Fruit fly (Drosophila melanogaster) whole organism, embryonic: ENCODE data around the gene Drs.
A peak's percentile ranks its signal among the peaks of the same experiment; 100 is the strongest.

Experiments used
- Aef1 ChIP-seq: fragments of 200-800 bp; sonication (Bioruptor generic); IDR thresholded peaks from 3 replicates; pipeline ENCODE4 v1.3.6; 2022; ENCODE audit warnings: missing biosample characterization, missing genetic modification characterization
- Bgb ChIP-seq: fragments of 200-800 bp; sonication (Bioruptor generic); IDR thresholded peaks from 2 replicates; pipeline ENCODE4 v1.3.6; 2022; ENCODE audit warnings: missing biosample characterization, missing genetic modification characterization; ENCODE audit not compliant: partially characterized antibody
- CG1024 ChIP-seq: fragments of 200-800 bp; sonication (Bioruptor generic); IDR thresholded peaks from 2 replicates; pipeline ENCODE4 v1.3.6; 2022; ENCODE audit warnings: missing biosample characterization, missing genetic modification characterization
- CG10274 ChIP-seq: fragments of 200-800 bp; sonication (Bioruptor generic); optimal IDR thresholded peaks from 3 replicates; lab custom pipeline; 2017; ENCODE audit warnings: missing biosample characterization, mild to moderate bottlenecking, missing genetic modification characterization
- CG10431 ChIP-seq: fragments of 200-800 bp; sonication (Bioruptor generic); optimal IDR thresholded peaks from 3 replicates; lab custom pipeline; 2018; ENCODE audit warnings: missing biosample characterization, mild to moderate bottlenecking, missing genetic modification characterization
- CG10543 ChIP-seq: fragments of 200-800 bp; sonication (Bioruptor generic); optimal IDR thresholded peaks from 3 replicates; lab custom pipeline; 2017; ENCODE audit warnings: missing biosample characterization, mild to moderate bottlenecking, missing genetic modification characterization, moderate library complexity
- CG11247 ChIP-seq: fragments of 200-800 bp; sonication (Bioruptor generic); IDR thresholded peaks from 2 replicates; pipeline ENCODE4 v1.3.6; 2022; ENCODE audit warnings: missing biosample characterization, missing genetic modification characterization
- CG12391 ChIP-seq: fragments of 200-800 bp; sonication (Bioruptor generic); optimal IDR thresholded peaks from 3 replicates; lab custom pipeline; 2018; ENCODE audit warnings: missing biosample characterization, mild to moderate bottlenecking, missing genetic modification characterization, moderate library complexity
- CG1602 ChIP-seq: fragments of 200-800 bp; sonication (Bioruptor generic); optimal IDR thresholded peaks from 3 replicates; lab custom pipeline; 2016; ENCODE audit warnings: missing biosample characterization, missing genetic modification characterization
- CG1603 ChIP-seq: fragments of 200-800 bp; sonication (Bioruptor generic); optimal IDR thresholded peaks from 2 replicates; lab custom pipeline; 2019; ENCODE audit warnings: missing biosample characterization, mild to moderate bottlenecking, missing genetic modification characterization, moderate library complexity
- CG17361 ChIP-seq: fragments of 200-800 bp; sonication (Bioruptor generic); IDR thresholded peaks from 3 replicates; pipeline ENCODE4 v1.3.6; 2022; ENCODE audit warnings: missing biosample characterization, missing genetic modification characterization
- CG18262 ChIP-seq: fragments of 200-800 bp; optimal IDR thresholded peaks from 3 replicates; lab custom pipeline; 2019; ENCODE audit warnings: missing biosample characterization, mild to moderate bottlenecking, missing genetic modification characterization, moderate library complexity
- CG2116 ChIP-seq: fragments of 200-800 bp; sonication (Bioruptor generic); optimal IDR thresholded peaks from 3 replicates; lab custom pipeline; 2018; ENCODE audit warnings: missing biosample characterization, mild to moderate bottlenecking, missing genetic modification characterization
- CG31365 ChIP-seq: fragments of 200-800 bp; sonication (Bioruptor generic); optimal IDR thresholded peaks from 2 replicates; lab custom pipeline; 2018; ENCODE audit warnings: missing biosample characterization, mild to moderate bottlenecking, missing genetic modification characterization
- CG32767 ChIP-seq: fragments of 200-800 bp; sonication (Bioruptor generic); IDR thresholded peaks from 2 replicates; pipeline ENCODE4 v1.3.6; 2022; ENCODE audit warnings: missing biosample characterization, missing genetic modification characterization
- CG33213 ChIP-seq: fragments of 200-800 bp; sonication (Bioruptor generic); optimal IDR thresholded peaks from 3 replicates; lab custom pipeline; 2016; ENCODE audit warnings: missing biosample characterization, missing genetic modification characterization
- CG6175 ChIP-seq: fragments of 200-800 bp; sonication (Bioruptor generic); IDR thresholded peaks from 3 replicates; pipeline ENCODE4 v1.3.6; 2022; ENCODE audit warnings: missing biosample characterization, missing genetic modification characterization
- CG8359 ChIP-seq: fragments of 200-800 bp; sonication (Bioruptor generic); optimal IDR thresholded peaks from 2 replicates; lab custom pipeline; 2017; ENCODE audit warnings: missing biosample characterization, mild to moderate bottlenecking, missing genetic modification characterization, borderline replicate concordance
- CG9797 ChIP-seq: fragments of 200-800 bp; sonication (Bioruptor generic); optimal IDR thresholded peaks from 3 replicates; lab custom pipeline; 2018; ENCODE audit warnings: missing biosample characterization, mild to moderate bottlenecking, missing genetic modification characterization
- CTCF ChIP-seq: fragments of 200-800 bp; sonication (Bioruptor generic); optimal IDR thresholded peaks from 2 replicates; lab custom pipeline; 2017; ENCODE audit warnings: missing biosample characterization, mild to moderate bottlenecking, missing genetic modification characterization, moderate library complexity
- CkIIα-i1 ChIP-seq: fragments of 200-800 bp; sonication (Bioruptor generic); IDR thresholded peaks from 2 replicates; pipeline ENCODE4 v1.3.6; 2022; ENCODE audit warnings: missing biosample characterization, missing genetic modification characterization
- CoRest ChIP-seq: fragments of 200-800 bp; sonication (Bioruptor generic); optimal IDR thresholded peaks from 3 replicates; lab custom pipeline; 2018; ENCODE audit warnings: missing biosample characterization, mild to moderate bottlenecking, missing genetic modification characterization, moderate library complexity
- E2f1 ChIP-seq: fragments of 200-800 bp; sonication (Bioruptor generic); IDR thresholded peaks from 2 replicates; pipeline ENCODE4 v1.3.6; 2022; ENCODE audit warnings: missing biosample characterization, missing genetic modification characterization
- E2f2 ChIP-seq: fragments of 200-800 bp; sonication (Bioruptor generic); IDR thresholded peaks from 2 replicates; pipeline ENCODE4 v1.3.6; 2022; ENCODE audit warnings: missing biosample characterization, missing genetic modification characterization
- Fer2 ChIP-seq: fragments of 200-800 bp; sonication (Bioruptor generic); optimal IDR thresholded peaks from 2 replicates; lab custom pipeline; 2018; ENCODE audit warnings: missing biosample characterization, mild to moderate bottlenecking, missing genetic modification characterization, moderate library complexity
- HHEX ChIP-seq: fragments of 200-800 bp; sonication (Bioruptor generic); optimal IDR thresholded peaks from 3 replicates; lab custom pipeline; 2017; ENCODE audit warnings: missing biosample characterization, mild to moderate bottlenecking, missing genetic modification characterization, missing genetic modification reagents
- Hsf ChIP-seq: fragments of 200-800 bp; sonication (Bioruptor generic); optimal IDR thresholded peaks from 3 replicates; lab custom pipeline; 2016; ENCODE audit warnings: missing biosample characterization, missing genetic modification characterization
- Kr ChIP-seq: fragments of 200-800 bp; sonication (Bioruptor generic); optimal IDR thresholded peaks from 2 replicates; lab custom pipeline; 2017; ENCODE audit warnings: missing biosample characterization, mild to moderate bottlenecking, missing genetic modification characterization
- Myb ChIP-seq: fragments of 200-800 bp; sonication (Bioruptor generic); optimal IDR thresholded peaks from 2 replicates; lab custom pipeline; 2016; ENCODE audit warnings: missing biosample characterization, missing genetic modification characterization
- Nf-YB ChIP-seq: fragments of 200-800 bp; sonication (Bioruptor generic); optimal IDR thresholded peaks from 3 replicates; lab custom pipeline; 2019; ENCODE audit warnings: missing biosample characterization, mild to moderate bottlenecking, missing genetic modification characterization, moderate library complexity
- Stat92E ChIP-seq, 3 experiments: fragments of >200 bp in 2 of 3; fragments of 200-800 bp in 1 of 3; sonication (Bioruptor generic) in 1 of 3; optimal IDR thresholded peaks; 2 replicates each; lab custom pipeline; 2017 to 2019; ENCODE audit warnings: missing biosample characterization in 3 of 3, missing genetic modification characterization in 3 of 3, mild to moderate bottlenecking in 1 of 3, moderate library complexity in 1 of 3
- ash1 ChIP-seq: fragments of 200-800 bp; sonication (Bioruptor generic); optimal IDR thresholded peaks from 2 replicates; lab custom pipeline; 2018; ENCODE audit warnings: missing biosample characterization, mild to moderate bottlenecking, missing genetic modification characterization
- ato ChIP-seq: fragments of 200-800 bp; sonication (Bioruptor generic); IDR thresholded peaks from 2 replicates; pipeline ENCODE4 v1.3.6; 2022; ENCODE audit warnings: missing biosample characterization, missing genetic modification characterization; ENCODE audit not compliant: partially characterized antibody
- bbx ChIP-seq: fragments of 200-800 bp; sonication (Bioruptor generic); IDR thresholded peaks from 2 replicates; pipeline ENCODE4 v1.3.6; 2022; ENCODE audit warnings: missing biosample characterization, missing genetic modification characterization; ENCODE audit not compliant: partially characterized antibody
- chif ChIP-seq, 2 experiments: fragments of 200-800 bp; sonication (Bioruptor generic); optimal IDR thresholded peaks; 3 replicates each; lab custom pipeline; 2016; ENCODE audit warnings: missing biosample characterization in 2 of 2, missing genetic modification characterization in 2 of 2
- crp ChIP-seq, 2 experiments: fragments of 200-800 bp; sonication (Bioruptor generic); optimal IDR thresholded peaks; 2 replicates in 1 of 2; 3 replicates in 1 of 2; lab custom pipeline; 2017; ENCODE audit warnings: missing biosample characterization in 2 of 2, missing genetic modification characterization in 2 of 2, mild to moderate bottlenecking in 1 of 2, moderate library complexity in 1 of 2
- hth ChIP-seq: fragments of >200 bp; optimal IDR thresholded peaks from 2 replicates; lab custom pipeline; 2017; ENCODE audit warnings: inconsistent platforms
- knrl ChIP-seq: fragments of 200-800 bp; sonication (Bioruptor generic); IDR thresholded peaks from 3 replicates; pipeline ENCODE4 v1.3.6; 2022; ENCODE audit warnings: missing biosample characterization, missing genetic modification characterization; ENCODE audit not compliant: partially characterized antibody
- lilli ChIP-seq: fragments of 200-800 bp; sonication (Bioruptor generic); optimal IDR thresholded peaks from 3 replicates; lab custom pipeline; 2016; ENCODE audit warnings: missing biosample characterization, missing genetic modification characterization
- lov ChIP-seq, 2 experiments: fragments of 200-800 bp in 1 of 2; fragments of >200 bp in 1 of 2; sonication (Bioruptor generic) in 1 of 2; IDR thresholded peaks in 1 of 2; optimal IDR thresholded peaks in 1 of 2; 2 replicates in 1 of 2; 3 replicates in 1 of 2; pipeline versions ENCODE4 v1.3.6 to Lab custom; 2017 to 2022; ENCODE audit warnings: missing biosample characterization in 1 of 2, missing genetic modification characterization in 1 of 2
- schlank ChIP-seq: fragments of 200-800 bp; sonication (Bioruptor generic); optimal IDR thresholded peaks from 2 replicates; lab custom pipeline; 2018; ENCODE audit warnings: missing biosample characterization, mild to moderate bottlenecking, missing genetic modification characterization
- sens-2 ChIP-seq: fragments of 200-800 bp; sonication (Bioruptor generic); IDR thresholded peaks from 2 replicates; pipeline ENCODE4 v1.3.6; 2022; ENCODE audit warnings: missing biosample characterization, missing genetic modification characterization
- sima ChIP-seq: fragments of 200-800 bp; sonication (Bioruptor generic); optimal IDR thresholded peaks from 2 replicates; lab custom pipeline; 2016; ENCODE audit warnings: missing biosample characterization, missing genetic modification characterization
- slbo ChIP-seq: fragments of 200-800 bp; sonication (Bioruptor generic); IDR thresholded peaks from 2 replicates; pipeline ENCODE4 v1.3.6; 2022; ENCODE audit warnings: missing biosample characterization, missing genetic modification characterization
- unc-4 ChIP-seq: fragments of 200-800 bp; sonication (Bioruptor generic); IDR thresholded peaks from 2 replicates; pipeline ENCODE4 v1.3.6; 2022; ENCODE audit warnings: missing biosample characterization, missing genetic modification characterization; ENCODE audit not compliant: partially characterized antibody
- vfl ChIP-seq: fragments of 200-800 bp; sonication (Bioruptor generic); optimal IDR thresholded peaks from 2 replicates; lab custom pipeline; 2016; ENCODE audit warnings: missing biosample characterization, missing genetic modification characterization
- z ChIP-seq: fragments of 200-800 bp; sonication (Bioruptor generic); IDR thresholded peaks from 3 replicates; pipeline ENCODE4 v1.3.6; 2022; ENCODE audit warnings: missing biosample characterization, missing genetic modification characterization
- zen ChIP-seq: fragments of 200-800 bp; sonication (Bioruptor generic); optimal IDR thresholded peaks from 3 replicates; lab custom pipeline; 2018; ENCODE audit warnings: missing biosample characterization, mild to moderate bottlenecking, missing genetic modification characterization, moderate library complexity
- zen2 ChIP-seq: fragments of 200-800 bp; sonication (Bioruptor generic); IDR thresholded peaks from 3 replicates; pipeline ENCODE4 v1.3.6; 2022; ENCODE audit warnings: missing biosample characterization, missing genetic modification characterization; ENCODE audit not compliant: partially characterized antibody
- zfh1 ChIP-seq: fragments of 200-800 bp; sonication (Bioruptor generic); IDR thresholded peaks from 3 replicates; pipeline ENCODE4 v1.3.6; 2022; ENCODE audit warnings: missing biosample characterization, missing genetic modification characterization

Drs gene

DNA sequence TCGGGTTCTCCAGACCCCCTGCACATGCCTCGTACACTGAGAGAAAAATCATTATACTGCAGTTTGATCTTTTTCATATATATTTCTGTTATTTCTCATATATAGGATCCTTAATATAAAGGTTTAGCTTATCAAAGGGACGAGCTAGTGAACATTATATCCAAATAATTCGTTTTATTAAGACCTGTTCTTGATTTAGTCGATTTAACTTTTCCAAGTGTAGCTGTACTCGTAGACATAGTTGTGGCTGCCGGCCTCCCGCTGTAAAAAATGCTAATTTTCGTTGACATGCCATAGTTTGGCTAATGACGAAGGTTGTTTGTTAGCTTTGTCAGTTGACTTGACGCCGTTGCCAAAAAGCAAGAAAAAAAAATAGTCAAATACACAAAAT, 13.1 kb downstream of the Drs start (continued):
- TF ChIP-seq CkIIα-i1 (GFP tag; lab: Robert Waterston, UW) (peak; percentile 30; the same call in 1 of the 2 replicates), Nf-YB (GFP tag; lab: Kevin White, UChicago) (peak; percentile 69), zen2 (no peak), Aef1 (GFP tag; lab: Robert Waterston, UW) (peak; percentile 77), CG8359 (peak; percentile 76), hth (lab: Kevin White, UChicago) (no peak), CG17361 (peak; percentile 81), Hsf (GFP tag; lab: Kevin White, UChicago) (peak; percentile 83), CG10431 (GFP tag; lab: Kevin White, UChicago) (peak; percentile 17), CG1602 (GFP tag; lab: Kevin White, UChicago) (peak; percentile 80), ash1 (GFP tag; lab: Kevin White, UChicago) (no peak), HHEX (peak; percentile 81), CG1024 (GFP tag; lab: Robert Waterston, UW) (peak; percentile 40), Stat92E (GFP tag; optimal IDR thresholded peaks at IDR 0.05; lab: Kevin White, UChicago) (peak in 1 of 3 experiments; percentile 56), chif (GFP tag; optimal IDR thresholded peaks at IDR 0.05; lab: Kevin White, UChicago) (peak; percentile 76 to 86), CG10543 (GFP tag; lab: Kevin White, UChicago) (peak; percentile 51), E2f1 (GFP tag; lab: Robert Waterston, UW) (peak; percentile 78), Kr (no peak), CG12391 (peak; percentile 90), CG9797 (GFP tag; lab: Kevin White, UChicago) (no peak), CTCF (GFP tag; lab: Kevin White, UChicago) (no peak), lov (optimal IDR thresholded peaks at IDR 0.05; lab: Kevin White, UChicago) (no peak), lov (GFP tag; IDR thresholded peaks at IDR 0.05; lab: Robert Waterston, UW) (peak; percentile 83), Fer2 (tag; lab: Kevin White, UChicago) (peak; percentile 36), sima (GFP tag; lab: Kevin White, UChicago) (peak; percentile 66), crp (GFP tag; optimal IDR thresholded peaks at IDR 0.05; lab: Kevin White, UChicago) (peak in 1 of 2 experiments; percentile 30), unc-4 (no peak), CG31365 (tag; lab: Kevin White, UChicago) (peak; percentile 65), slbo (GFP tag; lab: Robert Waterston, UW) (peak; percentile 88), CG10274 (peak; percentile 63), ato (GFP tag; lab: Robert Waterston, UW) (no peak), schlank (tag; lab: Kevin White, UChicago) (peak; percentile 68), CG18262 (tag; lab: Kevin White, UChicago) (peak; percentile 92), vfl (GFP tag; lab: Kevin White, UChicago) (peak; percentile 70), CG6175 (GFP tag; lab: Robert Waterston, UW) (peak; percentile 60; the same call in 1 of the 3 replicates), CG1603 (peak; percentile 89), CG11247 (GFP tag; lab: Robert Waterston, UW) (peak; percentile 78), zfh1 (GFP tag; lab: Robert Waterston, UW) (peak; percentile 91), Myb (GFP tag; lab: Kevin White, UChicago) (peak; percentile 40), Bgb (GFP tag; lab: Robert Waterston, UW) (no peak), E2f2 (GFP tag; lab: Robert Waterston, UW) (peak; percentile 48; the same call in 1 of the 2 replicates), sens-2 (GFP tag; lab: Robert Waterston, UW) (peak; percentile 83), bbx (GFP tag; lab: Robert Waterston, UW) (no peak), lilli (GFP tag; lab: Kevin White, UChicago) (peak; percentile 86), z (GFP tag; lab: Robert Waterston, UW) (peak; percentile 46; the same call in 1 of the 3 replicates), CG32767 (GFP tag; lab: Robert Waterston, UW) (peak; percentile 56; the same call in 1 of the 2 replicates), knrl (GFP tag; lab: Robert Waterston, UW) (no peak), CG33213 (peak; percentile 70), CG2116 (GFP tag; lab: Kevin White, UChicago) (peak; percentile 53), CoRest (tag; lab: Kevin White, UChicago) (peak; percentile 89), zen (tag; lab: Kevin White, UChicago) (peak; percentile 92)
